Worm (Caenorhabditis elegans): Measurements from ENCODE around the gene dpy-19.
A peak's percentile ranks its signal among the peaks of the same experiment; 100 is the strongest.

The dpy-19 gene

DNA sequence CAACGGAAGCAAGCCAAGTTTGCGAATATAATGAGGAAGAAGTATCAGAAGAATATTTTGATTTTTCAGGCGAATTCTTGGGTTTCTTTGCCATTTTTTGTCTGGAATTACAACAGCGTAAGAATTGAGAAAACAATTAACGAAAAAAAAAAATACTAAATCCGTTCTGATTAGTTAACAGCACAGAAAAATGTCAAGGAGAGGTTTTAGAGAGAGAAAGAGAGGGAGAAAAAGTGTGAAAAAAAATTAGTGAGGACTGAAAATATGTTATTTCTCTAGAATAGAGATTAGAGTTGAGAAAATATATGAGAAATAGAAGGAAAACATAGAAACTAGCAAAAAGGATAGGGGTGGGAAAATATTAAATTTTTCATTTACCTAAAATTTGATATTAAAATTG is at the start of gene dpy-19:
dpy-19 (minus strand) TSS at position 101 of the 400 bp plus-strand sequence.
- TF ChIP-seq zip-11 (GFP tag; IDR thresholded peaks at IDR 0.05), result no peak
- no peak for TF ChIP-seq ctbp-1 (GFP tag; IDR thresholded peaks at IDR 0.05)

DNA sequence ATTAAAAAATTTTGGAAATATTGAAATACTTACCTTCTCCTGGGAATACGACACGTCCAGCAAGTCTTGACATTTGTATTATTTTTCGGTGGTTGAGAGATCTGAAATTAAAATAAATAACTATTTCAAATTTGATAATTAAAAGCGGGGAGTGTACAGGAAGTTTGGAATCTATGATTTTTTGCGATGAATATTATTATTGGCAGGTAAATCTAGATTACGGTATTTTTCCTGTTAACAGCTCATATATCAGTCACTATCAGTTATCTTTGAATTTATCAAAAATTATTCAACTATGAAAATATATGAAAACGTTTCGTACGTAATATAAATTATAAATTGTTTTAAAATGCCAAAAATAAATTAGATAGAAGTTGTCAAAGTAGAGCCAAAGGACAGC is 48.8 kb upstream of the dpy-19 start, which contains the start of gene B0303.14:
B0303.14 (minus strand) TSS at position 101 of the 400 bp plus-strand sequence.
- TF ChIP-seq unc-62 (GFP tag; optimal IDR thresholded peaks at IDR 0.05 in 1 of 2), result no peak
- no peak for TF ChIP-seq unc-62 (tag; optimal IDR thresholded peaks at IDR 0.05)
- TF ChIP-seq daf-16 (GFP tag; optimal IDR thresholded peaks at IDR 0.05), result no peak
- no peak for TF ChIP-seq daf-16 (tag; optimal IDR thresholded peaks at IDR 0.05)
- no peak for TF ChIP-seq gei-8 (GFP tag; optimal IDR thresholded peaks at IDR 0.05)
- no peak for TF ChIP-seq aha-1 (tag)
- no peak for TF ChIP-seq egl-27 (tag; optimal IDR thresholded peaks at IDR 0.05)
- no peak for TF ChIP-seq tag-97 (GFP tag; IDR thresholded peaks at IDR 0.05)
- TF ChIP-seq Y105C5A.15 (GFP tag; IDR thresholded peaks at IDR 0.05), result no peak
- TF ChIP-seq zip-11 (GFP tag; IDR thresholded peaks at IDR 0.05), result no peak
- TF ChIP-seq F10B5.3 (tag; optimal IDR thresholded peaks at IDR 0.05), result no peak
- TF ChIP-seq mxl-2 (GFP tag; conservative IDR thresholded peaks at IDR 0.05), result no peak
- no peak for TF ChIP-seq mes-2 (tag; optimal IDR thresholded peaks at IDR 0.05; ENCODE audit: poor library complexity, severe bottlenecking)

DNA sequence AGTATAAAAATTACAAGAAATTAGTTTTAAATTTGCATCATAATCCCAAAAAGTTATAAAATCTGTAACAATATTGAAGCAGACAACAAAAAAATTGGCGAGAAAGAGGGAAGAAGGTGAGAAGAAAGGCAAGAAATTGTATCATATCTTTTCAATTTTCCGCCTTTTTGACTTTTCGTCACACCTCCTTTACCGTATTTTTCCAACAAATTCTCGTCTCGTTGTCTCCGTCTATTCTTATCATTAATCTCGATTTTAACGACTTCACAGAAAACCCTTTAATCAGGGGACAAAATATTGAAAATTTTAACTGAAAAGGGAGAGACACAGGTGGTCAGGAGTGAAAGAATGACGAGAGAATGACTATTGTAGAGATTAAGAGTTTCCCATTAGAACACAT is 45.7 kb upstream of the dpy-19 start:
- TF ChIP-seq lin-15B (tag; optimal IDR thresholded peaks at IDR 0.05) (no peak), ces-1 (GFP tag; optimal IDR thresholded peaks at IDR 0.05) (no peak), aly-2 (tag; optimal IDR thresholded peaks at IDR 0.05) (no peak), ama-1 (optimal IDR thresholded peaks at IDR 0.05) (no peak), nhr-41 (GFP tag; IDR thresholded peaks at IDR 0.05) (no peak), attf-4 (tag; optimal IDR thresholded peaks at IDR 0.05) (no peak), zip-2 (tag; optimal IDR thresholded peaks at IDR 0.05) (no peak), zag-1 (tag; optimal IDR thresholded peaks at IDR 0.05) (no peak), hlh-30 (tag; optimal IDR thresholded peaks at IDR 0.05; ENCODE audit: insufficient read depth) (peak; percentile 18), nhr-28 (tag; optimal IDR thresholded peaks at IDR 0.05) (peak; percentile 37), hlh-11 (tag; optimal IDR thresholded peaks at IDR 0.05) (no peak)

ce11 chrIII:8710310-8710709 is 43.0 kb upstream of the dpy-19 start, which contains the start of gene B0303.11:
Gene B0303.11, minus strand, starts transcription at chrIII:8710410.
- TF ChIP-seq nhr-76 (tag; optimal IDR thresholded peaks at IDR 0.05) (no peak), madf-9 (GFP tag; conservative IDR thresholded peaks at IDR 0.05) (no peak), lim-7 (GFP tag; IDR thresholded peaks at IDR 0.05) (no peak), aha-1 (tag) (peak; percentile 18), zfp-3 (GFP tag; conservative IDR thresholded peaks at IDR 0.05) (no peak), sdz-12 (GFP tag; optimal IDR thresholded peaks at IDR 0.05) (no peak)

- TF ChIP-seq nhr-48 (tag; optimal IDR thresholded peaks at IDR 0.05) (peak; percentile 42), nhr-28 (tag; optimal IDR thresholded peaks at IDR 0.05) (peak; percentile 26), php-3 (GFP tag; IDR thresholded peaks at IDR 0.05) (no peak), jun-1 (tag; optimal IDR thresholded peaks at IDR 0.05) (no peak)
Measured at ce11 chrIII:8709735-8710134, 42.5 kb upstream of the dpy-19 start.

ce11 chrIII:8704765-8705164 is 37.5 kb upstream of the dpy-19 start, which contains the start of gene B0303.16:
Gene B0303.16, plus strand, starts transcription at chrIII:8705065.
- TF ChIP-seq nhr-28 (tag; optimal IDR thresholded peaks at IDR 0.05) (no peak), ZK546.5 (tag; optimal IDR thresholded peaks at IDR 0.05) (no peak), zip-11 (GFP tag; IDR thresholded peaks at IDR 0.05) (no peak), ama-1 (optimal IDR thresholded peaks at IDR 0.05) (no peak), egl-43 (GFP tag; IDR thresholded peaks at IDR 0.05) (no peak), daf-16 (GFP tag; optimal IDR thresholded peaks at IDR 0.05) (no peak), daf-16 (tag; optimal IDR thresholded peaks at IDR 0.05) (no peak), lim-7 (GFP tag; IDR thresholded peaks at IDR 0.05) (no peak), set-16 (GFP tag; IDR thresholded peaks at IDR 0.05) (no peak), unc-39 (tag; optimal IDR thresholded peaks at IDR 0.05) (no peak), fos-1 (tag; optimal IDR thresholded peaks at IDR 0.05) (no peak), T26A8.4 (GFP tag; IDR thresholded peaks at IDR 0.05) (no peak), F26F4.8 (GFP tag; conservative IDR thresholded peaks at IDR 0.05) (no peak)

Data from whole organism, L4 larva.